Fruit fly (Drosophila melanogaster) whole organism, embryonic: Measurements from ENCODE around the gene Cdc27.
A peak's percentile ranks its signal among the peaks of the same experiment; 100 is the strongest.

ENCODE experiments used
- CG11504 ChIP-seq: fragments of 200-800 bp; sonication (Bioruptor generic); optimal IDR thresholded peaks from 3 replicates; lab custom pipeline; 2019; ENCODE audit warnings: missing biosample characterization, mild to moderate bottlenecking, missing genetic modification characterization, moderate library complexity
- CG11696 ChIP-seq: fragments of 200-800 bp; sonication (Bioruptor generic); IDR thresholded peaks from 2 replicates; pipeline ENCODE4 v1.3.6; 2022; ENCODE audit warnings: missing biosample characterization, missing genetic modification characterization
- CG12299 ChIP-seq: fragments of 200-800 bp; sonication (Bioruptor generic); optimal IDR thresholded peaks from 2 replicates; lab custom pipeline; 2018; ENCODE audit warnings: missing biosample characterization, mild to moderate bottlenecking, missing genetic modification characterization
- CG13894 ChIP-seq: fragments of 200-800 bp; sonication (Bioruptor generic); optimal IDR thresholded peaks from 3 replicates; lab custom pipeline; 2018; ENCODE audit warnings: missing biosample characterization, mild to moderate bottlenecking, missing genetic modification characterization, moderate library complexity
- CG1603 ChIP-seq: fragments of 200-800 bp; sonication (Bioruptor generic); optimal IDR thresholded peaks from 2 replicates; lab custom pipeline; 2019; ENCODE audit warnings: missing biosample characterization, mild to moderate bottlenecking, missing genetic modification characterization, moderate library complexity
- CG17361 ChIP-seq: fragments of 200-800 bp; sonication (Bioruptor generic); IDR thresholded peaks from 3 replicates; pipeline ENCODE4 v1.3.6; 2022; ENCODE audit warnings: missing biosample characterization, missing genetic modification characterization
- CG17612 ChIP-seq: fragments of 200-800 bp; sonication (Bioruptor generic); IDR thresholded peaks from 2 replicates; pipeline ENCODE4 v1.3.6; 2022; ENCODE audit warnings: missing biosample characterization, missing genetic modification characterization
- CG17829 ChIP-seq: fragments of 200-800 bp; optimal IDR thresholded peaks from 2 replicates; lab custom pipeline; 2019; ENCODE audit warnings: missing biosample characterization, mild to moderate bottlenecking, missing genetic modification characterization, moderate library complexity
- CG18476 ChIP-seq: fragments of 200-800 bp; sonication (Bioruptor generic); optimal IDR thresholded peaks from 2 replicates; lab custom pipeline; 2016; ENCODE audit warnings: missing biosample characterization, mild to moderate bottlenecking, missing genetic modification characterization
- CG31388 ChIP-seq: fragments of 200-800 bp; sonication (Bioruptor generic); optimal IDR thresholded peaks from 2 replicates; lab custom pipeline; 2016; ENCODE audit warnings: missing biosample characterization, missing genetic modification characterization
- CG34224 ChIP-seq: fragments of 200-800 bp; sonication (Bioruptor generic); IDR thresholded peaks from 3 replicates; pipeline ENCODE4 v1.3.6; 2022; ENCODE audit warnings: missing biosample characterization, missing genetic modification characterization; ENCODE audit not compliant: partially characterized antibody
- CG3995 ChIP-seq: fragments of 200-800 bp; sonication (Bioruptor generic); optimal IDR thresholded peaks from 3 replicates; lab custom pipeline; 2016; ENCODE audit warnings: missing biosample characterization, missing genetic modification characterization
- CG4730 ChIP-seq: fragments of 200-800 bp; sonication (Bioruptor generic); IDR thresholded peaks from 2 replicates; pipeline ENCODE4 v1.3.6; 2022; ENCODE audit warnings: missing biosample characterization, missing genetic modification characterization
- CG6791 ChIP-seq: fragments of 200-800 bp; sonication (Bioruptor generic); IDR thresholded peaks from 3 replicates; pipeline ENCODE4 v1.3.6; 2022; ENCODE audit warnings: missing biosample characterization, missing genetic modification characterization; ENCODE audit not compliant: partially characterized antibody
- CG7745 ChIP-seq: fragments of 200-800 bp; sonication (Bioruptor generic); optimal IDR thresholded peaks from 2 replicates; lab custom pipeline; 2018; ENCODE audit warnings: missing biosample characterization, mild to moderate bottlenecking, missing genetic modification characterization, moderate library complexity
- CG7963 ChIP-seq: fragments of 200-800 bp; sonication (Bioruptor generic); IDR thresholded peaks from 3 replicates; pipeline ENCODE4 v1.3.6; 2022; ENCODE audit warnings: missing biosample characterization, missing genetic modification characterization; ENCODE audit not compliant: partially characterized antibody
- CG9609 ChIP-seq: fragments of 200-800 bp; sonication (Bioruptor generic); optimal IDR thresholded peaks from 3 replicates; lab custom pipeline; 2016; ENCODE audit warnings: missing biosample characterization, missing genetic modification characterization
- D19A ChIP-seq: fragments of 200-800 bp; optimal IDR thresholded peaks from 3 replicates; lab custom pipeline; 2019; ENCODE audit warnings: missing biosample characterization, mild to moderate bottlenecking, missing genetic modification characterization, moderate library complexity
- Dll ChIP-seq: fragments of 200-800 bp; sonication (Bioruptor generic); IDR thresholded peaks from 4 replicates; pipeline ENCODE4 v1.3.6; 2022; ENCODE audit warnings: missing biosample characterization, missing genetic modification characterization; ENCODE audit not compliant: partially characterized antibody
- Dref ChIP-seq: fragments of 200-800 bp; sonication (Bioruptor generic); IDR thresholded peaks from 2 replicates; pipeline ENCODE4 v1.3.6; 2022; ENCODE audit warnings: missing biosample characterization, missing genetic modification characterization
- Fer1 ChIP-seq: fragments of 200-800 bp; sonication (Bioruptor generic); optimal IDR thresholded peaks from 2 replicates; lab custom pipeline; 2017; ENCODE audit warnings: missing biosample characterization, mild to moderate bottlenecking, missing genetic modification characterization
- Gsc ChIP-seq: fragments of 200-800 bp; sonication (Bioruptor generic); IDR thresholded peaks from 2 replicates; pipeline ENCODE4 v1.3.6; 2022; ENCODE audit warnings: missing biosample characterization, missing genetic modification characterization
- H2.0 ChIP-seq: fragments of 200-800 bp; sonication (Bioruptor generic); IDR thresholded peaks from 2 replicates; pipeline ENCODE4 v1.3.6; 2022; ENCODE audit warnings: missing biosample characterization, missing genetic modification characterization
- HLH54F ChIP-seq: fragments of 200-800 bp; sonication (Bioruptor generic); optimal IDR thresholded peaks from 3 replicates; lab custom pipeline; 2016; ENCODE audit warnings: missing biosample characterization, missing genetic modification characterization
- Hr51 ChIP-seq, 2 experiments: fragments of 200-800 bp; sonication (Bioruptor generic); optimal IDR thresholded peaks; 2 replicates in 1 of 2; 3 replicates in 1 of 2; lab custom pipeline; 2016 to 2018; ENCODE audit warnings: missing biosample characterization in 2 of 2, missing genetic modification characterization in 2 of 2, mild to moderate bottlenecking in 1 of 2, moderate library complexity in 1 of 2
- Hsf ChIP-seq: fragments of 200-800 bp; sonication (Bioruptor generic); optimal IDR thresholded peaks from 3 replicates; lab custom pipeline; 2016; ENCODE audit warnings: missing biosample characterization, missing genetic modification characterization
- Lim3 ChIP-seq: fragments of 200-800 bp; sonication (Bioruptor generic); IDR thresholded peaks from 2 replicates; pipeline ENCODE4 v1.3.6; 2022; ENCODE audit warnings: missing biosample characterization, missing genetic modification characterization
- MESR4 ChIP-seq: fragments of 200-800 bp; sonication (Bioruptor generic); optimal IDR thresholded peaks from 2 replicates; lab custom pipeline; 2018; ENCODE audit warnings: missing biosample characterization, mild to moderate bottlenecking, missing genetic modification characterization, moderate library complexity
- Myb ChIP-seq: fragments of 200-800 bp; sonication (Bioruptor generic); optimal IDR thresholded peaks from 2 replicates; lab custom pipeline; 2016; ENCODE audit warnings: missing biosample characterization, missing genetic modification characterization
- NfI ChIP-seq: fragments of 200-800 bp; sonication (Bioruptor generic); optimal IDR thresholded peaks from 3 replicates; lab custom pipeline; 2018; ENCODE audit warnings: missing biosample characterization, mild to moderate bottlenecking, missing genetic modification characterization, moderate library complexity
- Oaz ChIP-seq: fragments of 200-800 bp; sonication (Bioruptor generic); IDR thresholded peaks from 2 replicates; pipeline ENCODE4 v1.3.6; 2022; ENCODE audit warnings: missing biosample characterization, missing genetic modification characterization
- Vsx1 ChIP-seq: fragments of 200-800 bp; sonication (Bioruptor generic); optimal IDR thresholded peaks from 2 replicates; lab custom pipeline; 2017; ENCODE audit warnings: missing biosample characterization, mild to moderate bottlenecking, missing genetic modification characterization, missing genetic modification reagents
- chm ChIP-seq: fragments of 200-800 bp; sonication (Bioruptor generic); IDR thresholded peaks from 2 replicates; pipeline ENCODE4 v1.3.6; 2022; ENCODE audit warnings: missing biosample characterization, missing genetic modification characterization
- croc ChIP-seq: fragments of 200-800 bp; sonication (Bioruptor generic); conservative IDR thresholded peaks from 3 replicates; pipeline ENCODE4 v1.3.6; 2022; ENCODE audit warnings: missing biosample characterization, missing genetic modification characterization
- esg ChIP-seq: fragments of 200-800 bp; sonication (Bioruptor generic); conservative IDR thresholded peaks from 2 replicates; pipeline ENCODE4 v1.3.6; 2022; ENCODE audit warnings: missing biosample characterization, missing genetic modification characterization
- fd3F ChIP-seq: fragments of 200-800 bp; sonication (Bioruptor generic); optimal IDR thresholded peaks from 2 replicates; lab custom pipeline; 2018; ENCODE audit warnings: missing biosample characterization, mild to moderate bottlenecking, missing genetic modification characterization, moderate library complexity
- gfzf ChIP-seq: fragments of 200-800 bp; sonication (Bioruptor generic); optimal IDR thresholded peaks from 2 replicates; lab custom pipeline; 2016; ENCODE audit warnings: missing biosample characterization, mild to moderate bottlenecking, missing genetic modification characterization, moderate library complexity
- jing ChIP-seq: fragments of 200-800 bp; sonication (Bioruptor generic); optimal IDR thresholded peaks from 2 replicates; lab custom pipeline; 2018; ENCODE audit warnings: missing biosample characterization, mild to moderate bottlenecking, missing genetic modification characterization
- klu ChIP-seq: fragments of 200-800 bp; sonication (Bioruptor generic); IDR thresholded peaks from 2 replicates; pipeline ENCODE4 v1.3.6; 2022; ENCODE audit warnings: missing biosample characterization, missing genetic modification characterization
- mld ChIP-seq: fragments of 200-800 bp; sonication (Bioruptor generic); IDR thresholded peaks from 3 replicates; pipeline ENCODE4 v1.3.6; 2022; ENCODE audit warnings: missing biosample characterization, missing genetic modification characterization; ENCODE audit not compliant: partially characterized antibody
- odd ChIP-seq: fragments of 200-800 bp; sonication (Bioruptor generic); optimal IDR thresholded peaks from 2 replicates; lab custom pipeline; 2017; ENCODE audit warnings: missing biosample characterization, mild to moderate bottlenecking, missing genetic modification characterization
- phol ChIP-seq: fragments of 200-800 bp; sonication (Bioruptor generic); optimal IDR thresholded peaks from 3 replicates; lab custom pipeline; 2018; ENCODE audit warnings: missing biosample characterization, mild to moderate bottlenecking, missing genetic modification characterization, moderate library complexity
- salm ChIP-seq: fragments of 200-800 bp; sonication (Bioruptor generic); optimal IDR thresholded peaks from 2 replicates; lab custom pipeline; 2018; ENCODE audit warnings: missing biosample characterization, mild to moderate bottlenecking, missing genetic modification characterization
- sisA ChIP-seq: fragments of 200-800 bp; sonication (Bioruptor generic); IDR thresholded peaks from 2 replicates; pipeline ENCODE4 v1.3.6; 2022; ENCODE audit warnings: missing biosample characterization, missing genetic modification characterization
- slbo ChIP-seq: fragments of 200-800 bp; sonication (Bioruptor generic); IDR thresholded peaks from 2 replicates; pipeline ENCODE4 v1.3.6; 2022; ENCODE audit warnings: missing biosample characterization, missing genetic modification characterization
- slp2 ChIP-seq: fragments of 200-800 bp; sonication (Bioruptor generic); optimal IDR thresholded peaks from 2 replicates; lab custom pipeline; 2016; ENCODE audit warnings: missing biosample characterization, missing genetic modification characterization
- sob ChIP-seq: fragments of 200-800 bp; sonication (Bioruptor generic); IDR thresholded peaks from 2 replicates; pipeline ENCODE4 v1.3.6; 2022; ENCODE audit warnings: missing biosample characterization, missing genetic modification characterization
- vvl ChIP-seq: fragments of 200-800 bp; sonication (Bioruptor generic); IDR thresholded peaks from 2 replicates; pipeline ENCODE4 v1.3.6; 2022; ENCODE audit warnings: missing biosample characterization, missing genetic modification characterization
- yki ChIP-seq: fragments of >200 bp; optimal IDR thresholded peaks from 3 replicates; lab custom pipeline; 2018

The Cdc27 gene

DNA sequence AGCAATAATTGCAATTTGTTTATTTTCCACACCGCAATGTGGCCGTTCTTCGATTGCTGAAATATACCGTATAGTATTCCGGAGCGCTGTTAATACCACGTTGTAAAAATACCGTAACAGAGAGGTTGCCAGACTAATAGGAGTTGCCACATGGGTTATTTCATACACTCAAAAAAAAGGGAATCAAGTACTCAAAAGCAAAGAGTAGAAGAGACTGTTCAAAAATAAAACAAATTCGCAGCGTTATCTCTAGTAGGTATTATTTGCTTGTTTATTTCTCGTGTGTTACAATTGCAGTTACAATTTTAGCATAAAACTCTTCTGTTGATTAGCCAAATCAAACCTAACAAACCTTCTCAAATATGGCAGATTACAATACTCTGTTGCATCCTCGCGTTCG is 1.3 kb upstream of the Cdc27 start, which contains the start of gene MED4 (continued):
- TF ChIP-seq esg (peak; percentile 67), CG11504 (tag; lab: Kevin White, UChicago) (peak; percentile 75), CG13894 (tag; lab: Kevin White, UChicago) (peak; percentile 72), CG9609 (peak; percentile 87), chm (GFP tag; lab: Robert Waterston, UW) (peak; percentile 90), vvl (GFP tag; lab: Robert Waterston, UW) (peak; percentile 88), Lim3 (GFP tag; lab: Robert Waterston, UW) (no peak), Gsc (no peak), slp2 (peak; percentile 54), CG3995 (GFP tag; lab: Kevin White, UChicago) (peak; percentile 29), sob (GFP tag; lab: Robert Waterston, UW) (peak; percentile 82), H2.0 (GFP tag; lab: Robert Waterston, UW) (peak; percentile 72), CG11696 (no peak), CG7745 (tag; lab: Kevin White, UChicago) (no peak), Fer1 (GFP tag; lab: Kevin White, UChicago) (peak; percentile 86), CG6791 (GFP tag; lab: Robert Waterston, UW) (no peak), CG4730 (peak; percentile 61)

DNA sequence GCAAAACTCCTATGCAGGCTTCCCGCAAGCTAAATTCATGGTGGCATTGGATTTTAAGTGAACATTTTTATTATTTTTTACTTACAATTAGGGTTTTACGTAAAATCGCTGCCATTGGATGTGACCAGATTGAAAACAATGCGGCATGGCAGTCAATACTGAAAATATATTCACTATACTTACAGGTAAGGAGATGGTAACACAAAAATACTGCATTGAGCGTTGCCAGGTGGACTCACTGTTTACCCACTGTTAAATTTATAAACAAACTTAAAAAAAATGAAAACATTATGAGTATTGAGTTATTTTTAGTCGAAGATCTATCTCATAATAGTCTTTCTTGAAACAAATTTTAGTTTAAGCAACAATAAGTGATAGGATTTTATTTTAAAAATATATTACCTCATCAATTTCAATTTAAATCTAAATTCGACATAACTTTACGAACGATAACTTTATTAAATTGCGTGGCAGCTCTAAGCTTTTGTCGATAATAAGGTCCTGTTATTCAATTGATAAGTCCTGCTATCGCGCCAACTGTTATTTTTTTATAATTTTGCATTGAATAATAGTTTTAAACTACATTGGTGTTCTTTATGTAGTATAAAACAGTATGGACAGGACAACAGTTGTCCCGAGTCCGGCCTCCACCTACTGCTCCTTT is 5.2 kb downstream of the Cdc27 start, which contains the start of the genes mRpL50 and mei-P22:
Gene mRpL50 (minus strand): TSS at position 159 of the 664 bp plus-strand sequence.
Gene mei-P22 (plus strand): TSS at position 614 of the 664 bp plus-strand sequence.
- TF ChIP-seq klu (GFP tag; lab: Robert Waterston, UW) (no peak), H2.0 (GFP tag; lab: Robert Waterston, UW) (0 out of 2 replicates have a peak, but pooled peaks have one; percentile 13), Hr51 (GFP tag; optimal IDR thresholded peaks at IDR 0.05; lab: Kevin White, UChicago) (peak in 1 of 2 experiments; percentile 19), CG11504 (tag; lab: Kevin White, UChicago) (peak; percentile 23), phol (tag; lab: Kevin White, UChicago) (peak; percentile 45), Vsx1 (GFP tag; lab: Kevin White, UChicago) (no peak), odd (GFP tag; lab: Kevin White, UChicago) (no peak), Dref (0 out of 2 replicates have a peak, but pooled peaks have one; percentile 30), CG1603 (tag; lab: Kevin White, UChicago) (peak; percentile 64), D19A (tag; lab: Kevin White, UChicago) (no peak), CG12299 (tag; lab: Kevin White, UChicago) (no peak), fd3F (GFP tag; lab: Kevin White, UChicago) (no peak), gfzf (GFP tag; lab: Kevin White, UChicago) (peak; percentile 86), sisA (GFP tag; lab: Robert Waterston, UW) (no peak), salm (tag; lab: Kevin White, UChicago) (no peak), CG7963 (no peak), Dll (GFP tag; lab: Robert Waterston, UW) (no peak), yki (no peak), CG17612 (GFP tag; lab: Robert Waterston, UW) (no peak), chm (GFP tag; lab: Robert Waterston, UW) (no peak), croc (GFP tag; lab: Robert Waterston, UW) (no peak), CG31388 (GFP tag; lab: Kevin White, UChicago) (no peak), MESR4 (GFP tag; lab: Kevin White, UChicago) (peak; percentile 61), CG34224 (GFP tag; lab: Robert Waterston, UW) (no peak), sob (GFP tag; lab: Robert Waterston, UW) (no peak), mld (GFP tag; lab: Robert Waterston, UW) (no peak), NfI (GFP tag; lab: Kevin White, UChicago) (peak; percentile 28), Oaz (GFP tag; lab: Robert Waterston, UW) (no peak), jing (GFP tag; lab: Kevin White, UChicago) (no peak), CG18476 (peak; percentile 30), CG17829 (tag; lab: Kevin White, UChicago) (peak; percentile 42), slbo (GFP tag; lab: Robert Waterston, UW) (no peak; the same call in 1 of the 2 replicates), Myb (GFP tag; lab: Kevin White, UChicago) (peak; percentile 70), CG17361 (0 out of 3 replicates have a peak, but pooled peaks have one; percentile 20), Hsf (peak; percentile 5), HLH54F (GFP tag; lab: Kevin White, UChicago) (no peak)
